Worm (Caenorhabditis elegans) whole organism, L1 larva: Measurements from ENCODE around the gene R05G6.9.

Source experiments
- C16A3.4 ChIP-seq: fragments of 150-350 bp; optimal IDR thresholded peaks from 2 replicates; lab custom pipeline; 2014; ENCODE audit warnings: missing biosample characterization, missing genetic modification characterization
- F16B12.6 ChIP-seq: fragments of 150-350 bp; optimal IDR thresholded peaks from 2 replicates; lab custom pipeline; 2014; ENCODE audit warnings: missing biosample characterization, missing genetic modification characterization
- Y116A8C.19 ChIP-seq: sonication (generic microtip); optimal IDR thresholded peaks from 2 replicates; lab custom pipeline; 2016; ENCODE audit warnings: missing compliant biosample characterization, missing genetic modification characterization, borderline replicate concordance
- aha-1 ChIP-seq: fragments of 150-350 bp; optimal IDR thresholded peaks from 2 replicates; lab custom pipeline; 2014; ENCODE audit warnings: missing biosample characterization, missing genetic modification characterization
- alr-1 ChIP-seq: fragments of 200-800 bp; sonication (Bioruptor generic); optimal IDR thresholded peaks from 2 replicates; lab custom pipeline; 2018; ENCODE audit warnings: borderline replicate concordance, mild to moderate bottlenecking, missing genetic modification characterization, missing compliant biosample characterization
- aly-2 ChIP-seq: fragments of 150-350 bp; optimal IDR thresholded peaks from 2 replicates; lab custom pipeline; 2014; ENCODE audit warnings: missing biosample characterization, missing genetic modification characterization
- ama-1 ChIP-seq: fragments of 150-350 bp; optimal IDR thresholded peaks from 2 replicates; lab custom pipeline; 2014
- ceh-8 ChIP-seq: fragments of 200-800 bp; sonication (Bioruptor generic); optimal IDR thresholded peaks from 2 replicates; lab custom pipeline; 2018; ENCODE audit warnings: mild to moderate bottlenecking, missing genetic modification characterization, moderate library complexity, missing compliant biosample characterization
- ceh-82 ChIP-seq, 3 experiments: fragments of 150-350 bp in 1 of 3; sonication (generic microtip) in 2 of 3; optimal IDR thresholded peaks; 2 replicates each; lab custom pipeline; 2014 to 2017; ENCODE audit warnings: missing biosample characterization in 3 of 3, missing genetic modification characterization in 3 of 3
- ceh-88 ChIP-seq: fragments of 200-800 bp; sonication (Bioruptor generic); IDR thresholded peaks from 2 replicates; pipeline ENCODE4 v1.3.6; 2022; ENCODE audit warnings: missing genetic modification characterization, missing compliant biosample characterization
- dpl-1 ChIP-seq, 3 experiments: fragments of 150-350 bp in 2 of 3; sonication (generic microtip) in 1 of 3; optimal IDR thresholded peaks; 2 replicates each; lab custom pipeline; 2014 to 2017; ENCODE audit warnings: missing biosample characterization in 3 of 3, missing genetic modification characterization in 3 of 3, missing genetic modification reagents in 3 of 3
- dsc-1 ChIP-seq: sonication (generic microtip); optimal IDR thresholded peaks from 2 replicates; lab custom pipeline; 2016; ENCODE audit warnings: mild to moderate bottlenecking, missing genetic modification characterization, missing compliant biosample characterization
- efl-1 ChIP-seq, 4 experiments: fragments of 150-350 bp; optimal IDR thresholded peaks in 3 of 4; peaks in 1 of 4; 1 replicate in 1 of 4; 2 replicates in 3 of 4; lab custom pipeline; 2014; ENCODE audit warnings: missing biosample characterization in 2 of 4, missing genetic modification characterization in 2 of 4, missing genetic modification reagents in 2 of 4
- efl-3 ChIP-seq: fragments of 200-800 bp; sonication (Bioruptor generic); optimal IDR thresholded peaks from 2 replicates; lab custom pipeline; 2018; ENCODE audit warnings: mild to moderate bottlenecking, missing genetic modification characterization, missing compliant biosample characterization
- egl-13 ChIP-seq: sonication (generic microtip); optimal IDR thresholded peaks from 2 replicates; lab custom pipeline; 2016; ENCODE audit warnings: missing genotype, missing genetic modification reagents, missing genetic modification characterization, missing compliant biosample characterization
- grh-1 ChIP-seq: fragments of 200-800 bp; sonication (Bioruptor generic); IDR thresholded peaks from 2 replicates; pipeline ENCODE4 v1.3.6; 2022; ENCODE audit warnings: missing genetic modification reagents, missing genetic modification characterization, missing compliant biosample characterization
- isw-1 ChIP-seq: fragments of 200-800 bp; sonication (Bioruptor generic); IDR thresholded peaks from 2 replicates; pipeline ENCODE4 v1.3.6; 2022; ENCODE audit warnings: missing genetic modification characterization, missing compliant biosample characterization
- lin-14 ChIP-seq: fragments of 200-800 bp; sonication (Bioruptor generic); optimal IDR thresholded peaks from 2 replicates; lab custom pipeline; 2018; ENCODE audit warnings: mild to moderate bottlenecking, missing genetic modification characterization, moderate library complexity, missing compliant biosample characterization
- lin-15B ChIP-seq: fragments of 150-350 bp; sonication (generic microtip); optimal IDR thresholded peaks from 3 replicates; lab custom pipeline; 2014; ENCODE audit warnings: missing biosample characterization, missing genetic modification characterization
- lin-39 ChIP-seq: fragments of 150-350 bp; optimal IDR thresholded peaks from 2 replicates; lab custom pipeline; 2014; ENCODE audit warnings: missing biosample characterization, missing genetic modification reagents, missing genetic modification characterization
- lir-3 ChIP-seq: sonication (generic microtip); optimal IDR thresholded peaks from 2 replicates; lab custom pipeline; 2016; ENCODE audit warnings: mild to moderate bottlenecking, missing genetic modification characterization, moderate library complexity, missing compliant biosample characterization; ENCODE audit not compliant: poor library complexity
- mdl-1 ChIP-seq, 2 experiments: fragments of 150-350 bp; optimal IDR thresholded peaks; 2 replicates each; lab custom pipeline; 2014 to 2017; ENCODE audit warnings: missing biosample characterization in 2 of 2, missing genetic modification characterization in 2 of 2, inconsistent platforms in 1 of 2
- mep-1 ChIP-seq: fragments of 150-350 bp; optimal IDR thresholded peaks from 2 replicates; lab custom pipeline; 2014; ENCODE audit warnings: missing biosample characterization, missing genetic modification characterization
- nhr-11 ChIP-seq: fragments of 150-350 bp; optimal IDR thresholded peaks from 2 replicates; lab custom pipeline; 2014; ENCODE audit warnings: missing biosample characterization, missing genetic modification characterization
- nhr-19 ChIP-seq: fragments of 200-800 bp; sonication (Bioruptor generic); conservative IDR thresholded peaks from 2 replicates; pipeline ENCODE4 v1.3.6; 2022; ENCODE audit warnings: missing genetic modification characterization, missing compliant biosample characterization
- nhr-20 ChIP-seq: sonication (generic microtip); optimal IDR thresholded peaks from 2 replicates; lab custom pipeline; 2016; ENCODE audit warnings: mild to moderate bottlenecking, missing genetic modification characterization, missing compliant biosample characterization
- nhr-237 ChIP-seq: fragments of 150-350 bp; optimal IDR thresholded peaks from 2 replicates; lab custom pipeline; 2014; ENCODE audit warnings: missing biosample characterization, missing genetic modification characterization
- nhr-28 ChIP-seq: fragments of 150-350 bp; optimal IDR thresholded peaks from 2 replicates; lab custom pipeline; 2014; ENCODE audit warnings: missing biosample characterization, missing genetic modification characterization
- nhr-47 ChIP-seq: sonication (generic microtip); optimal IDR thresholded peaks from 2 replicates; lab custom pipeline; 2016; ENCODE audit warnings: mild to moderate bottlenecking, missing genetic modification characterization, moderate library complexity, missing compliant biosample characterization
- nhr-71 ChIP-seq: sonication (generic microtip); optimal IDR thresholded peaks from 2 replicates; lab custom pipeline; 2016; ENCODE audit warnings: mild to moderate bottlenecking, missing genetic modification characterization, moderate library complexity, missing compliant biosample characterization
- nhr-77 ChIP-seq: fragments of 150-350 bp; optimal IDR thresholded peaks from 2 replicates; lab custom pipeline; 2014; ENCODE audit warnings: missing biosample characterization, missing genetic modification characterization
- nhr-84 ChIP-seq: sonication (generic microtip); optimal IDR thresholded peaks from 2 replicates; lab custom pipeline; 2017; ENCODE audit warnings: missing biosample characterization, missing genetic modification characterization
- nhr-85 ChIP-seq: sonication (generic microtip); peaks from one replicate; lab custom pipeline; 2016; ENCODE audit warnings: missing genetic modification characterization, inconsistent platforms, missing compliant biosample characterization
- nhr-90 ChIP-seq: sonication (generic microtip); optimal IDR thresholded peaks from 2 replicates; lab custom pipeline; 2016; ENCODE audit warnings: mild to moderate bottlenecking, missing genetic modification characterization, missing compliant biosample characterization; ENCODE audit not compliant: poor library complexity
- pax-3 ChIP-seq: fragments of 200-800 bp; sonication (Bioruptor generic); optimal IDR thresholded peaks from 2 replicates; lab custom pipeline; 2018; ENCODE audit warnings: mild to moderate bottlenecking, missing genetic modification characterization, moderate library complexity, missing compliant biosample characterization
- pqm-1 ChIP-seq: sonication (generic microtip); optimal IDR thresholded peaks from 3 replicates; lab custom pipeline; 2017; ENCODE audit warnings: missing biosample characterization, missing genetic modification characterization
- rnt-1 ChIP-seq: sonication (generic microtip); optimal IDR thresholded peaks from 2 replicates; lab custom pipeline; 2016; ENCODE audit warnings: mild to moderate bottlenecking, missing genetic modification characterization, moderate library complexity, missing compliant biosample characterization
- snpc-4 ChIP-seq: fragments of 150-350 bp; optimal IDR thresholded peaks from 2 replicates; lab custom pipeline; 2014; ENCODE audit warnings: missing biosample characterization, missing genetic modification characterization
- snu-23 ChIP-seq: sonication (generic microtip); optimal IDR thresholded peaks from 2 replicates; lab custom pipeline; 2016; ENCODE audit warnings: missing genetic modification characterization, missing compliant biosample characterization
- swsn-7 ChIP-seq: sonication (generic microtip); optimal IDR thresholded peaks from 2 replicates; lab custom pipeline; 2016; ENCODE audit warnings: missing genetic modification characterization, missing compliant biosample characterization
- tbx-2 ChIP-seq: sonication (generic microtip); optimal IDR thresholded peaks from 2 replicates; lab custom pipeline; 2016; ENCODE audit warnings: missing genetic modification characterization, missing compliant biosample characterization
- unc-30 ChIP-seq: sonication (generic microtip); optimal IDR thresholded peaks from 2 replicates; lab custom pipeline; 2017; ENCODE audit warnings: missing biosample characterization, missing genetic modification characterization
- unc-62 ChIP-seq: fragments of 150-350 bp; optimal IDR thresholded peaks from 2 replicates; lab custom pipeline; 2014; ENCODE audit warnings: missing biosample characterization, missing genetic modification reagents, missing genetic modification characterization
- unc-86 ChIP-seq: sonication (generic microtip); optimal IDR thresholded peaks from 2 replicates; lab custom pipeline; 2016; ENCODE audit warnings: missing genetic modification characterization, missing compliant biosample characterization
- xbp-1 ChIP-seq: sonication (generic microtip); optimal IDR thresholded peaks from 2 replicates; lab custom pipeline; 2016; ENCODE audit warnings: missing genetic modification characterization, missing compliant biosample characterization
- ztf-11 ChIP-seq, 2 experiments: sonication (generic microtip); optimal IDR thresholded peaks; 2 replicates each; lab custom pipeline; 2016 to 2017; ENCODE audit warnings: missing genetic modification characterization in 2 of 2, missing biosample characterization in 1 of 2, missing compliant biosample characterization in 1 of 2

The R05G6.9 gene

DNA sequence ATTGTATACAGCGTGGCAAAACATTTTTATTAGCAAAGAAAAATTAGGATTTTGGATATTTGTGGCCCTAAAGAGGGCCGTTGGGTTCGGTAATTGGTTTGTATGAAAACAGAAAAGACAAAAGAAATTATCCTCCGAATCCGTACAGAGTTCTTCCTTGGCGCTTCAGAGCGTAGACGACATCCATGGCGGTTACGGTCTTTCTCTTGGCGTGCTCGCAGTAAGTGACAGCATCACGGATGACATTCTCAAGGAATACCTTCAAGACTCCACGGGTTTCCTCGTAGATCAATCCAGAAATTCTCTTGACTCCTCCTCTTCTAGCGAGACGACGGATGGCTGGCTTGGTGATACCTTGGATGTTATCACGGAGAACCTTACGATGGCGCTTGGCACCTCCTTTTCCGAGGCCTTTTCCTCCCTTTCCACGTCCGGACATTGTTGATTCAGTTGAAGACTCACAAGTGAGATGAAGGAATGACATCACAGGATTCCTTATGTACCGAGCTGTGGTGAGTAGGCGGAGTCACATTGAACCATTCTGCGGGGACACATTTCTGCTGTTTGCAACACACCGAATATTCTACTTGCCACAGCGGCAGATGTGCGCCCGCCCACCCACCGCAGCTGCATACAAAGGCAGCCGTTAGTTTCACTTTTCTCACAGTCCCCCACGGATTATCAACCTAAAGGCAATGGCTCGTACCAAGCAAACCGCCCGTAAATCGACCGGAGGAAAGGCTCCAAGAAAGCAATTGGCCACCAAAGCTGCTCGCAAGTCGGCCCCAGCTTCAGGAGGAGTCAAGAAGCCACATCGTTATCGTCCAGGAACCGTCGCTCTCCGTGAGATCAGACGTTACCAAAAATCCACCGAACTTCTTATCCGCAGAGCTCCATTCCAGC, 28.3 kb downstream of the R05G6.9 start, which contains the start of the genes his-60 and his-59:
Gene his-60, minus strand, starts transcription at position 439 of the 903 bp plus-strand sequence.
Gene his-59, plus strand, starts transcription at position 696 of the 903 bp plus-strand sequence.
- peak; percentile 47; the same call in 1 of the 2 replicates for TF ChIP-seq grh-1 (GFP tag; lab: Robert Waterston, UW)
- peak; percentile 67 for TF ChIP-seq lin-14
- TF ChIP-seq nhr-19 (GFP tag; lab: Robert Waterston, UW) = peak; percentile 41
- no peak for TF ChIP-seq pax-3
- TF ChIP-seq alr-1 (tag; lab: Kevin White, UChicago) = no peak
- no peak for TF ChIP-seq ceh-82 (tag; optimal IDR thresholded peaks at IDR 0.05; lab: Kevin White, UChicago)
- TF ChIP-seq lir-3 (tag; lab: Kevin White, UChicago) = no peak
- TF ChIP-seq nhr-47 (tag; lab: Kevin White, UChicago) = no peak
- TF ChIP-seq C16A3.4 = peak; percentile 36
- TF ChIP-seq dpl-1 (GFP tag; optimal IDR thresholded peaks at IDR 0.05; lab: Kevin White, UChicago) = no peak
- TF ChIP-seq nhr-84 (tag; lab: Kevin White, UChicago) = no peak
- 0 out of 2 replicates have a peak, but pooled peaks have one; percentile 14 for TF ChIP-seq ceh-88 (GFP tag; lab: Robert Waterston, UW)
- no peak for TF ChIP-seq ama-1 (lab: Kevin White, UChicago)
- TF ChIP-seq F16B12.6 = no peak
- no peak for TF ChIP-seq Y116A8C.19 (tag; lab: Kevin White, UChicago)
- TF ChIP-seq nhr-237 (tag; lab: Kevin White, UChicago) = no peak
- TF ChIP-seq nhr-71 (tag; lab: Kevin White, UChicago) = peak; percentile 57
- TF ChIP-seq unc-86 (tag; lab: Kevin White, UChicago) = peak; percentile 58
- peak; percentile 7; the same call in 1 of the 2 replicates for TF ChIP-seq isw-1 (GFP tag; lab: Robert Waterston, UW)
- no peak for TF ChIP-seq nhr-77 (tag; lab: Kevin White, UChicago)
- peak; percentile 55 for TF ChIP-seq snu-23 (GFP tag; lab: Kevin White, UChicago)
- no peak for TF ChIP-seq unc-62 (GFP tag; lab: Kevin White, UChicago)
- peak; percentile 19 for TF ChIP-seq xbp-1
- peak; percentile 8 to 28 for TF ChIP-seq efl-1 (optimal IDR thresholded peaks at IDR 0.05; lab: Kevin White, UChicago)
- no peak for TF ChIP-seq efl-1 (GFP tag; optimal IDR thresholded peaks at IDR 0.05 in 1 of 2; lab: Kevin White, UChicago)
- no peak for TF ChIP-seq egl-13 (tag; lab: Kevin White, UChicago)
- peak; percentile 36 for TF ChIP-seq lin-39 (tag; lab: Kevin White, UChicago)
- TF ChIP-seq unc-30 = no peak
- no peak for TF ChIP-seq dsc-1 (tag; lab: Kevin White, UChicago)
- TF ChIP-seq efl-3 (GFP tag; lab: Kevin White, UChicago) = peak; percentile 70
- no peak for TF ChIP-seq snpc-4 (tag; lab: Kevin White, UChicago)
- no peak for TF ChIP-seq ceh-8 (GFP tag; lab: Kevin White, UChicago)
- peak; percentile 47 for TF ChIP-seq tbx-2 (tag; lab: Kevin White, UChicago)
- TF ChIP-seq aha-1 (tag; lab: Kevin White, UChicago) = no peak
- TF ChIP-seq pqm-1 (tag; lab: Kevin White, UChicago) = no peak
- TF ChIP-seq lin-15B (tag; lab: Kevin White, UChicago) = no peak
- TF ChIP-seq nhr-28 (tag; lab: Kevin White, UChicago) = no peak
- no peak for TF ChIP-seq mdl-1 (tag; optimal IDR thresholded peaks at IDR 0.05; lab: Kevin White, UChicago)
- no peak for TF ChIP-seq nhr-11 (tag; lab: Kevin White, UChicago)
- TF ChIP-seq aly-2 (tag; lab: Kevin White, UChicago) = no peak
- peak; percentile 58 for TF ChIP-seq mep-1
- peak in 1 of 2 experiments; percentile 93 for TF ChIP-seq ztf-11 (tag; optimal IDR thresholded peaks at IDR 0.05; lab: Kevin White, UChicago)
- TF ChIP-seq nhr-90 (tag; lab: Kevin White, UChicago) = peak; percentile 63
- TF ChIP-seq rnt-1 = peak; percentile 31
- TF ChIP-seq swsn-7 (tag; lab: Kevin White, UChicago) = peak; percentile 68
- TF ChIP-seq nhr-20 (tag; lab: Kevin White, UChicago) = peak; percentile 43
- TF ChIP-seq nhr-85 (tag; lab: Kevin White, UChicago) = peak; percentile 79
